Worm (Caenorhabditis elegans): ENCODE measurements around the gene T24E12.1.

The T24E12.1 gene

DNA sequence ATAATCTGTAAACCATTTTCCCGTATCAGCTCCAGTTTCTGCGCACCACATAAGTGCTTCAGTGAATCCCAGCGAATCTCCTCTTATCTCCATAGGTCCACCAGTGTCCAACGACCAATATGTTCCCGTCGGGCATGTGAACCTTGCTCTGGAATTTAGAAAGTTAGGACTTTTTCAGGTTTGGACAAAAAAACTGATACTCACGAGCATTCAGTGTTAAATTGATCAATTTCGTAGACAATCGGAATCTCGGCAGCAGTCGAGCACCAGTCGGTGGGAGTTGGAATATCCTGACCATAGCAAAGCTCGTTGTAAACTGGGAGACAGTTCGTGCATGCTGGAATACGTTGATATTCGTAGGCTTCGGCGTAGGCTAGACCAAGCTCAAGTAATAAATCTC lies 44.3 kb downstream of the T24E12.1 start:
- TF ChIP-seq elt-3 (tag; optimal IDR thresholded peaks at IDR 0.05) (no peak), nhr-12 (tag; optimal IDR thresholded peaks at IDR 0.05) (no peak), nhr-28 (tag; optimal IDR thresholded peaks at IDR 0.05) (no peak), drap-1 (GFP tag; optimal IDR thresholded peaks at IDR 0.05) (no peak), sem-2 (GFP tag; optimal IDR thresholded peaks at IDR 0.05) (no peak), ham-2 (GFP tag; optimal IDR thresholded peaks at IDR 0.05) (no peak), lin-13 (tag; optimal IDR thresholded peaks at IDR 0.05) (no peak), lin-32 (GFP tag; optimal IDR thresholded peaks at IDR 0.05) (no peak), ceh-39 (tag; optimal IDR thresholded peaks at IDR 0.05) (no peak), unc-62 (GFP tag; optimal IDR thresholded peaks at IDR 0.05) (no peak), mls-2 (tag; optimal IDR thresholded peaks at IDR 0.05) (no peak), ceh-43 (GFP tag; optimal IDR thresholded peaks at IDR 0.05) (no peak), zip-8 (tag; optimal IDR thresholded peaks at IDR 0.05) (no peak), sptf-1 (tag; optimal IDR thresholded peaks at IDR 0.05) (no peak), snpc-4 (tag; optimal IDR thresholded peaks at IDR 0.05) (no peak), ceh-83 (GFP tag; optimal IDR thresholded peaks at IDR 0.05) (no peak), ces-1 (GFP tag; optimal IDR thresholded peaks at IDR 0.05) (no peak), lsy-2 (tag; optimal IDR thresholded peaks at IDR 0.05) (no peak), pha-4 (tag; optimal IDR thresholded peaks at IDR 0.05) (no peak)

DNA sequence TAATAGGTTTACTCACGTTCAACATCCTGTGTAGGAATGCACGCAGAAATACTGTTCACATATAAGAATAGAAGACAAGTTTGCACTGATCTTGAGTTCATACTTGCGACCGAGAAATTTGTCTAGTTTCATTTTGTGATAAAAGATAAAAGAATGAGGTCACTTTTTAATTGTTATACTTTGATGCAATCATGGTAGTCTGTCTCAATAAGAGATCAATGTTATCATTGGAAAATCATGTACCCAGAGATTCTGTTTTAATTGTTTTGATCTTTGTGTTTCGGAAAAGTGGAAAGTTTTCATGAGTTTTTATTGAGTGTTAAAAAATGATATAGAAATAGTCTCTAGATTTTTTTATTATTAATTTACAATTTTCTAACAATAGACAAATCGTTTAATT lies 47.0 kb downstream of the T24E12.1 start, which contains the start of gene F54D10.9:
Gene F54D10.9, minus strand, starts transcription at position 101 of the 400 bp plus-strand sequence.
- TF ChIP-seq sem-2 (GFP tag; optimal IDR thresholded peaks at IDR 0.05), result no peak
- no peak for TF ChIP-seq elt-3 (tag; optimal IDR thresholded peaks at IDR 0.05)
- TF ChIP-seq blmp-1 (tag; optimal IDR thresholded peaks at IDR 0.05), result no peak
- no peak for TF ChIP-seq ham-2 (GFP tag; optimal IDR thresholded peaks at IDR 0.05)
- TF ChIP-seq lin-13 (tag; optimal IDR thresholded peaks at IDR 0.05), result no peak
- TF ChIP-seq pha-4 (tag; optimal IDR thresholded peaks at IDR 0.05), result no peak
- no peak for TF ChIP-seq lsy-2 (tag; optimal IDR thresholded peaks at IDR 0.05)
- no peak for TF ChIP-seq zip-8 (tag; optimal IDR thresholded peaks at IDR 0.05)
- TF ChIP-seq tbx-8 (GFP tag; optimal IDR thresholded peaks at IDR 0.05), result no peak
- no peak for TF ChIP-seq bed-3 (GFP tag; optimal IDR thresholded peaks at IDR 0.05)
- TF ChIP-seq lin-32 (GFP tag; optimal IDR thresholded peaks at IDR 0.05), result no peak

DNA sequence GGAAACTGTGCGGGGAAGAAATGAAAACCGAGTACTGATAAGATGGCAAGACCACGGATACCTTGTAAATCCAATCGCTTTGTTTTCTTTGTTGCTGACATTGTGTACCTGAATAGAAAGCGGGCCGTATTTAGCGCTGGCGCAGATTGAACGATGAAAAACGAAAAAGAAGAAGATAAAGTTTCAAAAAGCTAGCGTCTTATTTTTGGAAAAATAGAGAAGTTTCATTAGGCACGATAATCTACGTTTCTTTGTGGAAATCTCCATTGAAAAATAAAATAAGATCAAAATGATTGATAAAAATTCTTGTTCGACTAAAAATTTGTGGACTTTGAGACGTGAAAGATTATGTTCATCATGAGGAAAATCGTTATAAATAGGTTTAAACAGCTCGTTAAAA lies 50.6 kb downstream of the T24E12.1 start, which contains the start of gene oac-4:
Gene oac-4, minus strand, starts transcription at position 101 of the 400 bp plus-strand sequence.
- TF ChIP-seq elt-1 (tag; optimal IDR thresholded peaks at IDR 0.05; ENCODE audit: borderline replicate concordance, insufficient read depth), result no peak
- TF ChIP-seq tbx-8 (GFP tag; optimal IDR thresholded peaks at IDR 0.05), result no peak
- TF ChIP-seq nhr-237 (tag; optimal IDR thresholded peaks at IDR 0.05), result no peak
- no peak for TF ChIP-seq hlh-1 (tag; optimal IDR thresholded peaks at IDR 0.05)
- no peak for TF ChIP-seq nhr-12 (tag; optimal IDR thresholded peaks at IDR 0.05)
- no peak for TF ChIP-seq mab-5 (tag; optimal IDR thresholded peaks at IDR 0.05)
- TF ChIP-seq ceh-43 (GFP tag; optimal IDR thresholded peaks at IDR 0.05), result no peak
- TF ChIP-seq snpc-4 (tag; optimal IDR thresholded peaks at IDR 0.05), result no peak
- no peak for TF ChIP-seq nhr-2 (tag; optimal IDR thresholded peaks at IDR 0.05)
- TF ChIP-seq bed-3 (GFP tag; optimal IDR thresholded peaks at IDR 0.05), result no peak
